Fruit fly (Drosophila melanogaster) whole organism, embryonic: ENCODE data around the gene Spn38F.

ENCODE experiments used
- Aef1 ChIP-seq: fragments of 200-800 bp; sonication (Bioruptor generic); IDR thresholded peaks from 3 replicates; pipeline ENCODE4 v1.3.6; 2022; ENCODE audit warnings: missing biosample characterization, missing genetic modification characterization
- C15 ChIP-seq: fragments of 200-800 bp; sonication (Bioruptor generic); IDR thresholded peaks from 3 replicates; pipeline ENCODE4 v1.3.6; 2022; ENCODE audit warnings: missing biosample characterization, missing genetic modification characterization
- CG12942 ChIP-seq: fragments of 200-800 bp; sonication (Bioruptor generic); optimal IDR thresholded peaks from 3 replicates; lab custom pipeline; 2016; ENCODE audit warnings: missing biosample characterization, missing genetic modification characterization
- CG16813 ChIP-seq: fragments of 200-800 bp; sonication (Bioruptor generic); IDR thresholded peaks from 3 replicates; pipeline ENCODE4 v1.3.6; 2022; ENCODE audit warnings: missing biosample characterization, missing genetic modification characterization; ENCODE audit not compliant: partially characterized antibody
- CG1792 ChIP-seq: fragments of 200-800 bp; sonication (Bioruptor generic); optimal IDR thresholded peaks from 2 replicates; lab custom pipeline; 2016; ENCODE audit warnings: missing biosample characterization, missing genetic modification characterization
- CG1832 ChIP-seq: fragments of 200-800 bp; sonication (Bioruptor generic); optimal IDR thresholded peaks from 2 replicates; lab custom pipeline; 2017; ENCODE audit warnings: missing biosample characterization, mild to moderate bottlenecking, missing genetic modification characterization, inconsistent platforms
- CG18599 ChIP-seq: fragments of 200-800 bp; sonication (Bioruptor generic); optimal IDR thresholded peaks from 3 replicates; lab custom pipeline; 2017; ENCODE audit warnings: missing biosample characterization, missing genetic modification characterization, mild to moderate bottlenecking, moderate library complexity, missing genetic modification reagents
- CG2116 ChIP-seq: fragments of 200-800 bp; sonication (Bioruptor generic); optimal IDR thresholded peaks from 3 replicates; lab custom pipeline; 2018; ENCODE audit warnings: missing biosample characterization, mild to moderate bottlenecking, missing genetic modification characterization
- CG2889 ChIP-seq: fragments of 200-800 bp; sonication (Bioruptor generic); IDR thresholded peaks from 3 replicates; pipeline ENCODE4 v1.3.6; 2022; ENCODE audit warnings: missing biosample characterization, missing genetic modification characterization
- CG3726 ChIP-seq: fragments of 200-800 bp; sonication (Bioruptor generic); IDR thresholded peaks from 3 replicates; pipeline ENCODE4, ENCODE4 v1.3.6; 2022; ENCODE audit warnings: missing biosample characterization, missing genetic modification characterization
- CG4328 ChIP-seq: fragments of 200-800 bp; sonication (Bioruptor generic); optimal IDR thresholded peaks from 3 replicates; lab custom pipeline; 2017; ENCODE audit warnings: missing biosample characterization, missing genetic modification reagents, missing genetic modification characterization
- CG6689 ChIP-seq: fragments of 200-800 bp; sonication (Bioruptor generic); IDR thresholded peaks from 2 replicates; pipeline ENCODE4 v1.3.6; 2022; ENCODE audit warnings: missing biosample characterization, missing genetic modification characterization
- CG6765 ChIP-seq: fragments of 200-800 bp; sonication (Bioruptor generic); optimal IDR thresholded peaks from 3 replicates; lab custom pipeline; 2017; ENCODE audit warnings: missing biosample characterization, mild to moderate bottlenecking, missing genetic modification characterization
- CG6791 ChIP-seq: fragments of 200-800 bp; sonication (Bioruptor generic); IDR thresholded peaks from 3 replicates; pipeline ENCODE4 v1.3.6; 2022; ENCODE audit warnings: missing biosample characterization, missing genetic modification characterization; ENCODE audit not compliant: partially characterized antibody
- CG6813 ChIP-seq: fragments of 200-800 bp; sonication (Bioruptor generic); optimal IDR thresholded peaks from 2 replicates; lab custom pipeline; 2017; ENCODE audit warnings: missing biosample characterization, missing genetic modification characterization, mild to moderate bottlenecking, moderate library complexity, missing genetic modification reagents
- CG7372 ChIP-seq: fragments of 200-800 bp; sonication (Bioruptor generic); IDR thresholded peaks from 2 replicates; pipeline ENCODE4 v1.3.6; 2022; ENCODE audit warnings: missing biosample characterization, missing genetic modification characterization
- CG8290 ChIP-seq, 3 experiments: fragments of 200-800 bp; sonication (Bioruptor generic); optimal IDR thresholded peaks; 2 replicates each; lab custom pipeline; 2016 to 2019; ENCODE audit warnings: missing biosample characterization in 3 of 3, missing genetic modification characterization in 3 of 3, mild to moderate bottlenecking in 2 of 3, moderate library complexity in 1 of 3
- CG9215 ChIP-seq: fragments of 200-800 bp; sonication (Bioruptor generic); IDR thresholded peaks from 2 replicates; pipeline ENCODE4 v1.3.6; 2022; ENCODE audit warnings: missing biosample characterization, missing genetic modification characterization
- CG9437 ChIP-seq: fragments of 200-800 bp; sonication (Bioruptor generic); optimal IDR thresholded peaks from 2 replicates; lab custom pipeline; 2018; ENCODE audit warnings: missing biosample characterization, mild to moderate bottlenecking, missing genetic modification characterization
- Drgx ChIP-seq: fragments of 200-800 bp; sonication (Bioruptor generic); IDR thresholded peaks from 2 replicates; pipeline ENCODE4 v1.3.6; 2022; ENCODE audit warnings: missing biosample characterization, missing genetic modification characterization
- Elba2 ChIP-seq: fragments of 200-800 bp; sonication (Bioruptor generic); optimal IDR thresholded peaks from 3 replicates; lab custom pipeline; 2016; ENCODE audit warnings: missing biosample characterization, missing genetic modification characterization
- Ets65A ChIP-seq: fragments of 200-800 bp; sonication (Bioruptor generic); peaks from one replicate; lab custom pipeline; 2016; ENCODE audit warnings: missing biosample characterization, missing genetic modification characterization
- HLHmδ ChIP-seq: fragments of 200-800 bp; sonication (Bioruptor generic); optimal IDR thresholded peaks from 2 replicates; lab custom pipeline; 2018; ENCODE audit warnings: missing biosample characterization, mild to moderate bottlenecking, missing genetic modification characterization, moderate library complexity
- Lim3 ChIP-seq: fragments of 200-800 bp; sonication (Bioruptor generic); IDR thresholded peaks from 2 replicates; pipeline ENCODE4 v1.3.6; 2022; ENCODE audit warnings: missing biosample characterization, missing genetic modification characterization
- NC2β ChIP-seq: fragments of 200-800 bp; sonication (Bioruptor generic); optimal IDR thresholded peaks from 2 replicates; lab custom pipeline; 2016; ENCODE audit warnings: missing biosample characterization, missing genetic modification characterization
- Nf-YA ChIP-seq: fragments of 200-800 bp; sonication (Bioruptor generic); IDR thresholded peaks from 2 replicates; pipeline ENCODE4 v1.3.6; 2022; ENCODE audit warnings: missing biosample characterization, missing genetic modification characterization
- Sry-δ ChIP-seq: fragments of 200-800 bp; sonication (Bioruptor generic); optimal IDR thresholded peaks from 2 replicates; lab custom pipeline; 2016; ENCODE audit warnings: missing biosample characterization, missing genetic modification characterization
- Taf1 ChIP-seq: fragments of 200-800 bp; sonication (Bioruptor generic); IDR thresholded peaks from 2 replicates; pipeline ENCODE4 v1.3.6; 2022; ENCODE audit warnings: missing biosample characterization, missing genetic modification characterization
- Xrp1 ChIP-seq: fragments of 200-800 bp; sonication (Bioruptor generic); IDR thresholded peaks from 2 replicates; pipeline ENCODE4 v1.3.6; 2022; ENCODE audit warnings: missing biosample characterization, missing genetic modification characterization
- bbx ChIP-seq: fragments of 200-800 bp; sonication (Bioruptor generic); IDR thresholded peaks from 2 replicates; pipeline ENCODE4 v1.3.6; 2022; ENCODE audit warnings: missing biosample characterization, missing genetic modification characterization; ENCODE audit not compliant: partially characterized antibody
- bcd ChIP-seq: fragments of 200-800 bp; sonication (Bioruptor generic); optimal IDR thresholded peaks from 2 replicates; lab custom pipeline; 2017; ENCODE audit warnings: missing biosample characterization, mild to moderate bottlenecking, missing genetic modification characterization
- cas ChIP-seq: fragments of 200-800 bp; sonication (Bioruptor generic); IDR thresholded peaks from 2 replicates; pipeline ENCODE4 v1.3.6; 2022; ENCODE audit warnings: missing biosample characterization, missing genetic modification characterization
- chinmo ChIP-seq: fragments of 200-800 bp; sonication (Bioruptor generic); IDR thresholded peaks from 4 replicates; pipeline ENCODE4 v1.3.6; 2022; ENCODE audit warnings: missing biosample characterization, missing genetic modification characterization; ENCODE audit not compliant: partially characterized antibody
- chm ChIP-seq: fragments of 200-800 bp; sonication (Bioruptor generic); IDR thresholded peaks from 2 replicates; pipeline ENCODE4 v1.3.6; 2022; ENCODE audit warnings: missing biosample characterization, missing genetic modification characterization
- hb ChIP-seq: fragments of 200-800 bp; sonication (Bioruptor generic); IDR thresholded peaks from 3 replicates; pipeline ENCODE4 v1.3.6; 2022; ENCODE audit warnings: missing biosample characterization, missing genetic modification characterization; ENCODE audit not compliant: partially characterized antibody
- hbn ChIP-seq: fragments of 200-800 bp; sonication (Bioruptor generic); IDR thresholded peaks from 2 replicates; pipeline ENCODE4 v1.3.6; 2022; ENCODE audit warnings: missing biosample characterization, missing genetic modification characterization; ENCODE audit not compliant: partially characterized antibody
- kah ChIP-seq: fragments of 200-800 bp; sonication (Bioruptor generic); optimal IDR thresholded peaks from 2 replicates; lab custom pipeline; 2018; ENCODE audit warnings: missing biosample characterization, mild to moderate bottlenecking, missing genetic modification characterization
- lov ChIP-seq, 2 experiments: fragments of 200-800 bp in 1 of 2; fragments of >200 bp in 1 of 2; sonication (Bioruptor generic) in 1 of 2; IDR thresholded peaks in 1 of 2; optimal IDR thresholded peaks in 1 of 2; 2 replicates in 1 of 2; 3 replicates in 1 of 2; pipeline versions ENCODE4 v1.3.6 to Lab custom; 2017 to 2022; ENCODE audit warnings: missing biosample characterization in 1 of 2, missing genetic modification characterization in 1 of 2
- odd ChIP-seq: fragments of 200-800 bp; sonication (Bioruptor generic); optimal IDR thresholded peaks from 2 replicates; lab custom pipeline; 2017; ENCODE audit warnings: missing biosample characterization, mild to moderate bottlenecking, missing genetic modification characterization
- onecut ChIP-seq: fragments of 200-800 bp; sonication (Bioruptor generic); IDR thresholded peaks from 2 replicates; pipeline ENCODE4 v1.3.6; 2022; ENCODE audit warnings: missing biosample characterization, missing genetic modification characterization
- pho ChIP-seq: fragments of 200-800 bp; sonication (Bioruptor generic); optimal IDR thresholded peaks from 2 replicates; lab custom pipeline; 2016; ENCODE audit warnings: missing biosample characterization, missing genetic modification characterization
- repo ChIP-seq: fragments of 200-800 bp; sonication (Bioruptor generic); optimal IDR thresholded peaks from 2 replicates; lab custom pipeline; 2016; ENCODE audit warnings: missing biosample characterization, missing genetic modification characterization
- shn ChIP-seq: fragments of 200-800 bp; sonication (Bioruptor generic); optimal IDR thresholded peaks from 3 replicates; lab custom pipeline; 2016; ENCODE audit warnings: missing biosample characterization, missing genetic modification characterization
- so ChIP-seq: fragments of 200-800 bp; sonication (Bioruptor generic); IDR thresholded peaks from 3 replicates; pipeline ENCODE4 v1.3.6; 2022; ENCODE audit warnings: missing biosample characterization, missing genetic modification characterization
- sug ChIP-seq: fragments of 200-800 bp; optimal IDR thresholded peaks from 2 replicates; lab custom pipeline; 2019; ENCODE audit warnings: missing biosample characterization, mild to moderate bottlenecking, missing genetic modification characterization, moderate library complexity
- tll ChIP-seq, 2 experiments: fragments of 200-800 bp in 1 of 2; fragments of >200 bp in 1 of 2; sonication (Bioruptor generic) in 1 of 2; optimal IDR thresholded peaks; 2 replicates each; lab custom pipeline; 2017 to 2019; ENCODE audit warnings: missing biosample characterization in 2 of 2, missing genetic modification characterization in 2 of 2, mild to moderate bottlenecking in 1 of 2, moderate library complexity in 1 of 2
- unpg ChIP-seq: fragments of 200-800 bp; sonication (Bioruptor generic); optimal IDR thresholded peaks from 3 replicates; lab custom pipeline; 2018; ENCODE audit warnings: missing biosample characterization, mild to moderate bottlenecking, missing genetic modification characterization, moderate library complexity
- vvl ChIP-seq: fragments of 200-800 bp; sonication (Bioruptor generic); IDR thresholded peaks from 2 replicates; pipeline ENCODE4 v1.3.6; 2022; ENCODE audit warnings: missing biosample characterization, missing genetic modification characterization

Gene Spn38F

dm6 chr2L:20822489-20823195 lies 15.1 kb downstream of the Spn38F start, which contains the start of gene CG9331 (continued):
- TF ChIP-seq CG7372 (no peak), vvl (GFP tag; lab: Robert Waterston, UW) (peak; percentile 36; the same call in 1 of the 2 replicates), bbx (GFP tag; lab: Robert Waterston, UW) (peak; percentile 75; the same call in 1 of the 2 replicates), Elba2 (GFP tag; lab: Kevin White, UChicago) (peak; percentile 85), NC2β (GFP tag; lab: Kevin White, UChicago) (no peak), CG4328 (GFP tag; lab: Kevin White, UChicago) (no peak), CG6765 (no peak), CG2889 (GFP tag; lab: Robert Waterston, UW) (no peak), hbn (GFP tag; lab: Robert Waterston, UW) (0 out of 2 replicates have a peak, but pooled peaks have one; percentile 23), unpg (GFP tag; lab: Kevin White, UChicago) (no peak), CG9437 (GFP tag; lab: Kevin White, UChicago) (peak; percentile 45), hb (GFP tag; lab: Robert Waterston, UW) (no peak), Aef1 (GFP tag; lab: Robert Waterston, UW) (0 out of 3 replicates have a peak, but pooled peaks have one; percentile 28), sug (tag; lab: Kevin White, UChicago) (peak; percentile 14), CG9215 (GFP tag; lab: Robert Waterston, UW) (peak; percentile 84), chinmo (GFP tag; lab: Robert Waterston, UW) (peak; percentile 77; the same call in 2 of the 4 replicates), HLHmδ (GFP tag; lab: Kevin White, UChicago) (peak; percentile 61), chm (GFP tag; lab: Robert Waterston, UW) (peak; percentile 64; the same call in 1 of the 2 replicates), shn (GFP tag; lab: Kevin White, UChicago) (peak; percentile 24), CG2116 (no peak), pho (GFP tag; lab: Kevin White, UChicago) (no peak), CG6791 (GFP tag; lab: Robert Waterston, UW) (peak; percentile 63), so (GFP tag; lab: Robert Waterston, UW) (peak; percentile 72; the same call in 1 of the 3 replicates), CG16813 (GFP tag; lab: Robert Waterston, UW) (peak; percentile 40; the same call in 1 of the 3 replicates), lov (optimal IDR thresholded peaks at IDR 0.05; lab: Kevin White, UChicago) (no peak), lov (GFP tag; IDR thresholded peaks at IDR 0.05; lab: Robert Waterston, UW) (no peak)

- TF ChIP-seq CG3726 (GFP tag; lab: Robert Waterston, UW) = no peak
- peak; percentile 13 for TF ChIP-seq Ets65A (GFP tag; lab: Kevin White, UChicago)
- TF ChIP-seq CG1792 (GFP tag; lab: Kevin White, UChicago) = no peak
- TF ChIP-seq CG6689 = no peak
- no peak for TF ChIP-seq CG12942 (GFP tag; lab: Kevin White, UChicago)
- TF ChIP-seq CG6813 (GFP tag; lab: Kevin White, UChicago) = no peak
- no peak for TF ChIP-seq cas (GFP tag; lab: Robert Waterston, UW)
- no peak for TF ChIP-seq C15
- TF ChIP-seq Drgx (GFP tag; lab: Robert Waterston, UW) = no peak
- TF ChIP-seq CG6791 (GFP tag; lab: Robert Waterston, UW) = no peak
- TF ChIP-seq Taf1 (GFP tag; lab: Robert Waterston, UW) = no peak
- no peak for TF ChIP-seq Nf-YA (GFP tag; lab: Robert Waterston, UW)
- TF ChIP-seq repo (GFP tag; lab: Kevin White, UChicago) = no peak
- TF ChIP-seq Lim3 (GFP tag; lab: Robert Waterston, UW) = no peak
- no peak for TF ChIP-seq Xrp1
- TF ChIP-seq CG1832 (GFP tag; lab: Kevin White, UChicago) = no peak
- TF ChIP-seq CG18599 (GFP tag; lab: Kevin White, UChicago) = no peak
- TF ChIP-seq kah (GFP tag; lab: Kevin White, UChicago) = no peak
- TF ChIP-seq tll (GFP tag; optimal IDR thresholded peaks at IDR 0.05; lab: Kevin White, UChicago) = no peak
- TF ChIP-seq bcd (GFP tag; lab: Kevin White, UChicago) = no peak
- TF ChIP-seq CG7372 = no peak
- no peak for TF ChIP-seq onecut (GFP tag; lab: Robert Waterston, UW)
- TF ChIP-seq odd (GFP tag; lab: Kevin White, UChicago) = no peak
- no peak for TF ChIP-seq Sry-δ (GFP tag; lab: Kevin White, UChicago)
- TF ChIP-seq CG8290 (GFP tag; optimal IDR thresholded peaks at IDR 0.05; lab: Kevin White, UChicago) = no peak
- TF ChIP-seq CG8290 (tag; optimal IDR thresholded peaks at IDR 0.05; lab: Kevin White, UChicago) = no peak
Measured at dm6 chr2L:20822025-20822371, 15.8 kb downstream of the Spn38F start.
